Worm (Caenorhabditis elegans): ENCODE measurements around the gene M02D8.5.

Gene M02D8.5

DNA sequence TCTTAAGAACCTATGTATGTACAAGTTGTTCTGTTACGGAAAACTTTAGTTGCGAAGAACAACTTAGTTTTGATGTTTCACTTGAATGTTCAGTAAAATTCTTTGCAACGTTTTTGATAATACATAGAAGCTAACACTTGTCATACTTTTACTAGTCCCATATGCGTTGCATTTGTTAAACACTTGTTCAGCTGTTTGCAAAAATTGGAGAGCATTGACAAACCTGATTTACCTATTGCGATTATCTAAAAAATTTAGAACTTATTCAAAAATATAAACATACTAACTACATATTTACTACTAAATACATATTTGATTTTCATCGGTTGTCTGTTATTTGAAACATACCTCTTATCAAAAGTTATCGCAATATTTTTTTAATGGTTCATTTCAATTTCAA is 43.2 kb downstream of the M02D8.5 start:
- TF ChIP-seq nhr-12 (tag; optimal IDR thresholded peaks at IDR 0.05) = no peak

DNA sequence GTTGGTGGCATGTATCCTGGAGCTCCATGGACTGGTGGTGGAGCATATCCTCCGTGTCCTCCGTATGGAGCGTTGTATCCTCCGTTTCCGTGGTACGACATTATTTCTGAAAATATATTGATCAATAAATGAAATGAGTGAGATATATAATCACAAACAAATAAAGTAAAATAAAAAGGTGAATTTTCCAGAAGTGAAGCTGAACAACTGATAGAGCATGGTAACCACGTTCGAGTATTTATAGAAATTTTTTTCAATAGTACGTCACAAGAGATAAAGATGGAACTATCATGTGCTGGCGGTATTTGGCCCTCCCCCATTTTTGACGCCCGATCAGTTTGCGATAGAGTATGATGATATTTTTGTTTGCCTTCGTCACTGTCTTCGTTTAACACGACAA is 44.6 kb downstream of the M02D8.5 start, which contains the start of gene F53A9.7:
Gene F53A9.7, minus strand, starts transcription at position 101 of the 400 bp plus-strand sequence.
- TF ChIP-seq aly-2 (tag; optimal IDR thresholded peaks at IDR 0.05) = no peak

DNA sequence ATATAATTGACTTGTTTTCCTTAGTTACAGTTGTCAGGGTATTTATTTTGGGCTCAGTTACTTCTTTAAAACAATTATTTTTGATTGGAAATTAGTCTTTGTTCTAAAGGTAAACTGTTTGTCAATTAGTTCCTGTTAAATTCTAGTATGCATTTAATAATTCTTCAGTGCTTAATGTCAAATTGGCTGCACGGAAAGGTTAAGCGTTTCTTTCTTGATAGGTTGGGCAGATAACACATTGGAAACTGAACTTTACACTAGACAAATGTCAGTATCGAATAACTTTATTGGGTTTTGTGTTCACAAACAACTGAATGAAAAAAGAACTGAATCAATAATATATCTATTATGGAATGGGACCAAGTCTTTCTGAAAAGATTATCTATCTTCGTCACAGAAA is 46.6 kb downstream of the M02D8.5 start:
- TF ChIP-seq nhr-77 (tag; optimal IDR thresholded peaks at IDR 0.05) (no peak), fos-1 (tag; optimal IDR thresholded peaks at IDR 0.05) (peak; percentile 36)

DNA sequence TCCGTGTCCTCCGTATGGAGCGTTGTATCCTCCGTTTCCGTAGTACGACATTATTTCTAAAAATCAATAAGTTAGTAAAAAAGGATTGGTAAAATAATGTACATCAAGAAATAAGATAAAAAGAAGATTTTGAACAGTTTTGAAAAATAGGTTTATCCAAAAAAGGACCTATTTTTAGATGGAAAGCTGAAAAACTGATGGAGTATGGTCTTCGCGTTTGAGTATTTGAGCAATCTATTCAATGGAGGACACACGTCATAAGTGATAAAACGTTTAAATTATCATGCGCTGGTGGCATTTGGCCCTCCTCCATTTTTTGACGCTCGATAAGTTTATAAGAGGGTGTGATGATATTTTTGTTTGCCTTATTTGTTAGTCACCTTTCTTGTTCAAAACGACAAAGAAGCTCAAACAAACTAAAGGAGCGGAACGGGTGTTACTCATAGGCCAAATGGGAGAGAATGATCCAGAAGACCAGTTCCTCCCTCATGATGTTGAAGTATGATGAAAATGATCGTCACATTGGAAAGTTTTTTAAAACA is 47.6 kb downstream of the M02D8.5 start, which contains the start of gene F53A9.6:
Gene F53A9.6, minus strand, starts transcription at position 51 of the 542 bp plus-strand sequence.
- TF ChIP-seq fos-1 (tag; optimal IDR thresholded peaks at IDR 0.05) (peak; percentile 63), nhr-21 (tag; optimal IDR thresholded peaks at IDR 0.05) (no peak), sma-9 (GFP tag; optimal IDR thresholded peaks at IDR 0.05) (peak; percentile 39), sma-9 (tag; optimal IDR thresholded peaks at IDR 0.05) (no peak), C34F6.9 (tag; optimal IDR thresholded peaks at IDR 0.05) (no peak), gmeb-1 (tag; optimal IDR thresholded peaks at IDR 0.05) (peak; percentile 19)

DNA sequence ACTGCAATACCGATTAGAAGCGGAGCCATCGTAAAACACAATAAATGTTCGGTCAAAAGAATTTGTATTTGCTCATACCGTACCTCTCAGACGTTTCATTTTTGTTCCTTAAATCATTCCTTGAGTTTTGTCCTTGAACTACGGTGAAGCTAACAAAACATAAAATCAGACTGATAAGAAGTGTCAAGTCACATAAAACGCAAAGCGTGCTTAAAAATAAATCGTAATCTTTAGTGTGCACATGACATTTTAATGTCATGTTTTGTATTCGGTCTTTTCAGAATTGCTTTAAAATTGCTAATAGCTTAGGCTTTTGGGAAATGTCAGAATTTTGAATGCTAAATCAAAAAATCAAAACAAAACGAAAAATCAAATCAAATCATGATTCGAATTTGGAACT is 48.7 kb downstream of the M02D8.5 start:
- TF ChIP-seq fos-1 (tag; optimal IDR thresholded peaks at IDR 0.05) (peak; percentile 81), ceh-16 (tag; optimal IDR thresholded peaks at IDR 0.05) (no peak), crh-2 (tag; optimal IDR thresholded peaks at IDR 0.05) (peak; percentile 37), F13H6.1 (tag; optimal IDR thresholded peaks at IDR 0.05) (peak; percentile 23), sma-9 (GFP tag; optimal IDR thresholded peaks at IDR 0.05) (peak; percentile 51), sma-9 (tag; optimal IDR thresholded peaks at IDR 0.05) (no peak), ZK546.5 (tag; optimal IDR thresholded peaks at IDR 0.05) (no peak), ztf-1 (GFP tag; conservative IDR thresholded peaks at IDR 0.05) (no peak), peb-1 (tag; optimal IDR thresholded peaks at IDR 0.05) (no peak), dmd-4 (tag; optimal IDR thresholded peaks at IDR 0.05) (no peak), nhr-25 (tag; optimal IDR thresholded peaks at IDR 0.05) (no peak), sma-3 (GFP tag; optimal IDR thresholded peaks at IDR 0.05) (no peak), unc-55 (GFP tag; optimal IDR thresholded peaks at IDR 0.05) (no peak)

DNA sequence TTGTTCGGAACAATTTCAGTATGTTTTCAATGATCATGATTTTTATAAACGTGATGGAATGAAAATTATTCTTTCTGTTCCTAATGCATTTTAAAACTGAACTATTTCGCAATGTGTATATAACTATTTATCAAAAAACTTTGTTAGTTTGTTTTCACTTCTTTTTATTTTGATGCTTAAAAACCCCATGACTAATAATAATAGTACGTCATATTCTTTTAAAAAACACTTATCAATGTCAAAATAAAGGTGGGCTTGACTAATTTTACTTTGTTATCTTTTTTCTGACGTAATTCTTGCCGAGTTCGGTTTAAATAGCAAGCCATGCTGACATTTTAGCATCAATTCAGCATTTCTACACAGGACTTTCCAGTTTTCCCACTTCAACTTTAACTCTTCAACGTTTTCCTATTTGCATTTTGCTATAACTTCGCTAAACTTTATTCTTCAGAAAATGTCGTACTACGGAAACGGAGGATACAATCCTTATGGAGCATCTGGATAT is 50.2 kb downstream of the M02D8.5 start, which contains the start of gene F53A9.1:
Gene F53A9.1, plus strand, starts transcription at position 455 of the 505 bp plus-strand sequence.
- peak; percentile 22 for TF ChIP-seq fos-1 (tag; optimal IDR thresholded peaks at IDR 0.05)
- no peak for TF ChIP-seq skn-1 (tag; optimal IDR thresholded peaks at IDR 0.05)

DNA sequence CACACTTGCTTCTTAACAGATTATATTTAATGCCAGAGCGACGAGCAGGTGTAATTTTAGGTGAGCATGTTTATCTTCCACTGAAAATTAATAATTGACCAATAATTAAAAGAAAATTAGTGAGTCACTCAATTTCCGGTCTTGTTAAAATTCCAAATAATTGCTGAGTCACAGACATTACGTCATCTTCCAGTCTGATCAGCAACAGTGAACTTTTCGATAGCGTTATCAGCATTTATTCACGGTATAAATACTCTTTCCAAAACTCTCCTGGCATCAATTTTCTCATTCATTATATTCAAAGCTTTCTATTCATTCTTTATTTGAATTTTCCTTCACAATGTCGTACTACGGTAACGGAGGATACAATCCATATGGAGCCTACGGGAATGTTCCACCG is 52.0 kb downstream of the M02D8.5 start, which contains the start of gene kreg-1:
Gene kreg-1, plus strand, starts transcription at position 341 of the 400 bp plus-strand sequence.
- TF ChIP-seq nhr-6 (tag; optimal IDR thresholded peaks at IDR 0.05) (no peak), alr-1 (tag; optimal IDR thresholded peaks at IDR 0.05) (no peak), nhr-129 (tag; optimal IDR thresholded peaks at IDR 0.05) (peak; percentile 16), ZK546.5 (tag; optimal IDR thresholded peaks at IDR 0.05) (no peak), nhr-77 (tag; optimal IDR thresholded peaks at IDR 0.05) (no peak), fos-1 (tag; optimal IDR thresholded peaks at IDR 0.05) (peak; percentile 73), lin-13 (GFP tag; optimal IDR thresholded peaks at IDR 0.05) (no peak), aly-2 (tag; optimal IDR thresholded peaks at IDR 0.05) (no peak), skn-1 (tag; optimal IDR thresholded peaks at IDR 0.05) (no peak), elt-1 (tag; optimal IDR thresholded peaks at IDR 0.05) (no peak)

DNA sequence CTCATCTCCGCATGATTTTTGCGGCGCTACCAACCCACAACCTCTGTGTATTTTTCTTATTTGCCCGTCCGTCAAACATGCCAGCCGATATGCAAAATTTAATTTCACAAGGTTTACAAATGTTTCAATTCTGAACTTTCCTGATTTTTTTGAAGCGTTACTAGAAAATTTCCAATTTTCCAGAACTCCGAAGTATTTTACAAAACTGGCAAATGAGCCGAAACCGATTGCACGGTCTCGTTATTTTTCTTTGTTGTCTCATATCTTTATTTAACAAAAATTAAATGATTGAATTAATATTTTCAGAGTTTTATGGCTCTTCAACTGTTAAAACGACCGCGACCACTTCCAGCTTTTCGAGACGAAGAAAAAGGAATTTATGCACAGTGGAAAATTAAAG is 53.3 kb downstream of the M02D8.5 start, which contains the start of gene F53A9.3:
Gene F53A9.3, plus strand, starts transcription at position 301 of the 400 bp plus-strand sequence.
- no peak for TF ChIP-seq ceh-16 (tag; optimal IDR thresholded peaks at IDR 0.05)
- no peak for TF ChIP-seq mbf-1 (tag; optimal IDR thresholded peaks at IDR 0.05)
- no peak for TF ChIP-seq fos-1 (tag; optimal IDR thresholded peaks at IDR 0.05)
- no peak for TF ChIP-seq nhr-25 (tag; optimal IDR thresholded peaks at IDR 0.05)
- TF ChIP-seq nhr-23 (tag; optimal IDR thresholded peaks at IDR 0.05) = no peak
- TF ChIP-seq unc-39 (tag; optimal IDR thresholded peaks at IDR 0.05) = no peak
- TF ChIP-seq sem-4 (tag; optimal IDR thresholded peaks at IDR 0.05) = no peak
- no peak for TF ChIP-seq sma-9 (GFP tag; optimal IDR thresholded peaks at IDR 0.05)
- TF ChIP-seq sma-9 (tag; optimal IDR thresholded peaks at IDR 0.05) = no peak
- no peak for TF ChIP-seq Y55F3AM.14 (GFP tag; optimal IDR thresholded peaks at IDR 0.05)
- TF ChIP-seq C34F6.9 (tag; optimal IDR thresholded peaks at IDR 0.05) = no peak
- TF ChIP-seq gmeb-1 (tag; optimal IDR thresholded peaks at IDR 0.05) = no peak
- no peak for TF ChIP-seq ztf-4 (tag; optimal IDR thresholded peaks at IDR 0.05)
- TF ChIP-seq elt-1 (tag; optimal IDR thresholded peaks at IDR 0.05) = no peak
- TF ChIP-seq snpc-4 (tag; optimal IDR thresholded peaks at IDR 0.05) = no peak
- no peak for TF ChIP-seq alr-1 (tag; optimal IDR thresholded peaks at IDR 0.05)
